Worm (Caenorhabditis elegans) whole organism, L2 larva: ENCODE results near the gene R07B1.13.
A peak's percentile ranks its signal among the peaks of the same experiment; 100 is the strongest.

Experiments
- C34F6.9 ChIP-seq: fragments of 150-350 bp; optimal IDR thresholded peaks from 2 replicates; lab custom pipeline; 2014; ENCODE audit warnings: missing biosample characterization, missing genetic modification characterization
- R02D3.7 ChIP-seq: fragments of 150-350 bp; optimal IDR thresholded peaks from 2 replicates; lab custom pipeline; 2014; ENCODE audit warnings: missing biosample characterization, missing genetic modification characterization
- Y55F3AM.14 ChIP-seq: fragments of 200-800 bp; sonication (Bioruptor generic); optimal IDR thresholded peaks from 2 replicates; lab custom pipeline; 2018; ENCODE audit warnings: mild to moderate bottlenecking, missing genetic modification characterization, missing compliant biosample characterization
- ZK546.5 ChIP-seq: sonication (generic microtip); optimal IDR thresholded peaks from 2 replicates; lab custom pipeline; 2017; ENCODE audit warnings: missing biosample characterization, missing genetic modification characterization
- alr-1 ChIP-seq: fragments of 150-350 bp; optimal IDR thresholded peaks from 2 replicates; lab custom pipeline; 2014; ENCODE audit warnings: missing biosample characterization, missing genetic modification characterization
- aly-2 ChIP-seq: fragments of 150-350 bp; optimal IDR thresholded peaks from 2 replicates; lab custom pipeline; 2014; ENCODE audit warnings: missing biosample characterization, missing genetic modification characterization
- ama-1 ChIP-seq: fragments of 150-350 bp; optimal IDR thresholded peaks from 2 replicates; lab custom pipeline; 2018; ENCODE audit warnings: inconsistent platforms
- ceh-16 ChIP-seq: fragments of 150-350 bp; optimal IDR thresholded peaks from 2 replicates; lab custom pipeline; 2014; ENCODE audit warnings: missing biosample characterization, missing genetic modification characterization
- ceh-82 ChIP-seq: fragments of 150-350 bp; optimal IDR thresholded peaks from 2 replicates; lab custom pipeline; 2014; ENCODE audit warnings: missing biosample characterization, missing genetic modification characterization
- crh-2 ChIP-seq: sonication (generic microtip); optimal IDR thresholded peaks from 2 replicates; lab custom pipeline; 2017; ENCODE audit warnings: missing biosample characterization, missing genetic modification characterization
- dmd-4 ChIP-seq: sonication (generic microtip); optimal IDR thresholded peaks from 2 replicates; lab custom pipeline; 2017; ENCODE audit warnings: missing biosample characterization, missing genetic modification characterization
- egl-27 ChIP-seq: sonication (generic microtip); optimal IDR thresholded peaks from 3 replicates; lab custom pipeline; 2017; ENCODE audit warnings: missing biosample characterization, missing genetic modification reagents, missing genetic modification characterization
- fos-1 ChIP-seq: fragments of 150-350 bp; optimal IDR thresholded peaks from 2 replicates; lab custom pipeline; 2014; ENCODE audit warnings: missing biosample characterization, missing genetic modification characterization
- lin-13 ChIP-seq: fragments of 150-350 bp; optimal IDR thresholded peaks from 2 replicates; lab custom pipeline; 2014; ENCODE audit warnings: missing biosample characterization, missing genetic modification reagents, missing genetic modification characterization
- lsy-2 ChIP-seq, 2 experiments: fragments of 150-350 bp in 1 of 2; sonication (generic microtip) in 1 of 2; optimal IDR thresholded peaks; 2 replicates each; lab custom pipeline; 2014 to 2017; ENCODE audit warnings: missing biosample characterization in 2 of 2, missing genetic modification characterization in 2 of 2
- mab-5 ChIP-seq: fragments of 150-350 bp; optimal IDR thresholded peaks from 2 replicates; lab custom pipeline; 2014; ENCODE audit warnings: missing biosample characterization, missing genetic modification characterization
- mbf-1 ChIP-seq: sonication (generic microtip); optimal IDR thresholded peaks from 2 replicates; lab custom pipeline; 2017; ENCODE audit warnings: missing biosample characterization, missing genetic modification characterization
- nhr-10 ChIP-seq: sonication (generic microtip); optimal IDR thresholded peaks from 2 replicates; lab custom pipeline; 2017; ENCODE audit warnings: missing biosample characterization, missing genetic modification characterization
- nhr-11 ChIP-seq: fragments of 150-350 bp; optimal IDR thresholded peaks from 2 replicates; lab custom pipeline; 2014; ENCODE audit warnings: missing biosample characterization, missing genetic modification characterization
- nhr-129 ChIP-seq: fragments of 150-350 bp; optimal IDR thresholded peaks from 2 replicates; lab custom pipeline; 2014; ENCODE audit warnings: missing biosample characterization, missing genetic modification characterization
- nhr-21 ChIP-seq: fragments of 150-350 bp; optimal IDR thresholded peaks from 2 replicates; lab custom pipeline; 2014; ENCODE audit warnings: missing biosample characterization, missing genetic modification characterization
- nhr-23 ChIP-seq: fragments of 150-350 bp; optimal IDR thresholded peaks from 2 replicates; lab custom pipeline; 2014; ENCODE audit warnings: missing biosample characterization, missing genetic modification reagents, missing genetic modification characterization
- nhr-237 ChIP-seq: fragments of 150-350 bp; optimal IDR thresholded peaks from 2 replicates; lab custom pipeline; 2014; ENCODE audit warnings: missing biosample characterization, missing genetic modification characterization
- nhr-25 ChIP-seq: fragments of 150-350 bp; sonication (generic microtip); optimal IDR thresholded peaks from 3 replicates; lab custom pipeline; 2014; ENCODE audit warnings: missing biosample characterization, missing genetic modification characterization
- nhr-6 ChIP-seq: fragments of 150-350 bp; optimal IDR thresholded peaks from 2 replicates; lab custom pipeline; 2014; ENCODE audit warnings: missing biosample characterization, missing genetic modification characterization
- sem-4 ChIP-seq: fragments of 150-350 bp; optimal IDR thresholded peaks from 2 replicates; lab custom pipeline; 2014; ENCODE audit warnings: missing biosample characterization, missing genetic modification reagents, missing genetic modification characterization
- skn-1 ChIP-seq: sonication (generic microtip); optimal IDR thresholded peaks from 2 replicates; lab custom pipeline; 2017; ENCODE audit warnings: missing biosample characterization, missing genetic modification characterization
- sma-3 ChIP-seq: sonication (generic microtip); optimal IDR thresholded peaks from 2 replicates; lab custom pipeline; 2016; ENCODE audit warnings: missing genetic modification reagents, missing genetic modification characterization, missing compliant biosample characterization
- sma-9 ChIP-seq, 2 experiments: fragments of 150-350 bp in 1 of 2; sonication (generic microtip) in 1 of 2; optimal IDR thresholded peaks; 2 replicates each; lab custom pipeline; 2014 to 2016; ENCODE audit warnings: missing genetic modification characterization in 2 of 2, mild to moderate bottlenecking in 1 of 2, missing biosample characterization in 1 of 2, missing compliant biosample characterization in 1 of 2, missing genetic modification reagents in 1 of 2, moderate library complexity in 1 of 2
- unc-39 ChIP-seq: fragments of 150-350 bp; optimal IDR thresholded peaks from 2 replicates; lab custom pipeline; 2014; ENCODE audit warnings: missing biosample characterization, missing genetic modification characterization
- ztf-11 ChIP-seq: sonication (generic microtip); optimal IDR thresholded peaks from 2 replicates; lab custom pipeline; 2017; ENCODE audit warnings: missing biosample characterization, missing genetic modification characterization

The R07B1.13 gene

ce11 chrX:9840864-9841263 lies 28.8 kb upstream of the R07B1.13 start:
- TF ChIP-seq mab-5 (tag; lab: Kevin White, UChicago): peak; percentile 82
- TF ChIP-seq nhr-129: no peak

ce11 chrX:9842102-9842501 lies 27.5 kb upstream of the R07B1.13 start:
- no peak for TF ChIP-seq sma-3
- TF ChIP-seq mab-5 (tag; lab: Kevin White, UChicago): peak; percentile 2
- peak; percentile 24 for TF ChIP-seq sem-4
- TF ChIP-seq lsy-2 (tag; optimal IDR thresholded peaks at IDR 0.05; lab: Kevin White, UChicago): peak in 1 of 2 experiments; percentile 13
- peak; percentile 32 for TF ChIP-seq nhr-129

ce11 chrX:9843568-9843967 lies 26.1 kb upstream of the R07B1.13 start:
- no peak for TF ChIP-seq mab-5 (tag; lab: Kevin White, UChicago)
- TF ChIP-seq C34F6.9 (tag; lab: Kevin White, UChicago): no peak

DNA sequence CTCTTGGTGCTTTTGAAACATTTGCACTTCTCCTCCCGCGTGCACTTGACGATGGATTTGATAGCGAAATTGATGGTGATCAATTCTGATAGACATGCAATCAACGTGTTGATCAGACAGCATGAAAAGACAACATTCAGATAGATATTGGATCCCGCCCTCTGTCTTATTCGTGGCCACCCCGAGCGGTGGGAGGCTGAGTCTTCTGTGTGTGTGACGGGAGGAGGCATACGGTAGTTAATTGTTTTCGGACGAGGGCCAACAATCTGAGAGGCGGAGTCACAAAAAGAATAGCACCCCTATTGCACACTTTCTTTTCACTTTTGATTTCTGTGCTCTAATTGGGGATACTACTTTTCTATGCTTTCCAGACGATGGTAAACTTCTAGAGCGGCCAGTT lies 23.7 kb upstream of the R07B1.13 start:
- TF ChIP-seq aly-2 (tag; lab: Kevin White, UChicago) (no peak), lsy-2 (tag; optimal IDR thresholded peaks at IDR 0.05; lab: Kevin White, UChicago) (peak in 1 of 2 experiments; percentile 33)

DNA sequence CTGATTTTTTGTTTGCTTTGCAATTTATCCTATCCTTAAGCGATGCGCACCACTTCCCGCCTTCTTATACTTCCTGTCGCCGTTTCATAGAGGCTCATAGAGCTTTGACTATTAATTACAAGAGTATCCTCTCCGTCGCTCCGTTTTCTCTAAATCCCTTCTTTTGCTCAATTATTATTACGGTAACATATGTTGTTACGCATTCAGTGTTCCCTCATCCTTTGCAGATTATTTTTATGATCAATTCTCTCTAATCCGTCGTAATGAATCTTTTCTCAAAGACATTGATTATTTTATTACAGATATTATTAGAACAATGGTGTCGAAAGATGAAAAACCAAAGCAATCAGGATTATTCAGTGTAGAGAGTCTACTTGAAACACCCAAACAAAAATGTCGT lies 22.6 kb upstream of the R07B1.13 start, which contains the start of gene vab-15:
vab-15 (plus strand) TSS at position 301 of the 400 bp plus-strand sequence.
- TF ChIP-seq ZK546.5: no peak
- TF ChIP-seq unc-39: no peak
- TF ChIP-seq R02D3.7 (tag; lab: Kevin White, UChicago): no peak
- no peak for TF ChIP-seq skn-1
- no peak for TF ChIP-seq nhr-25 (tag; lab: Kevin White, UChicago)
- TF ChIP-seq nhr-237 (tag; lab: Kevin White, UChicago): no peak
- no peak for TF ChIP-seq ceh-82
- TF ChIP-seq lin-13 (GFP tag; lab: Kevin White, UChicago): no peak
- no peak for TF ChIP-seq lsy-2 (tag; optimal IDR thresholded peaks at IDR 0.05; lab: Kevin White, UChicago)
- no peak for TF ChIP-seq egl-27 (tag; lab: Kevin White, UChicago)

- TF ChIP-seq alr-1 (tag; lab: Kevin White, UChicago) (no peak), ceh-16 (tag; lab: Kevin White, UChicago) (no peak), nhr-10 (tag; lab: Kevin White, UChicago) (no peak), ama-1 (no peak), C34F6.9 (tag; lab: Kevin White, UChicago) (no peak), nhr-11 (no peak), lsy-2 (tag; optimal IDR thresholded peaks at IDR 0.05; lab: Kevin White, UChicago) (no peak), ztf-11 (tag; lab: Kevin White, UChicago) (no peak), nhr-23 (tag; lab: Kevin White, UChicago) (no peak), fos-1 (tag; lab: Kevin White, UChicago) (no peak), nhr-25 (tag; lab: Kevin White, UChicago) (no peak), aly-2 (tag; lab: Kevin White, UChicago) (no peak), dmd-4 (tag; lab: Kevin White, UChicago) (no peak), nhr-21 (tag; lab: Kevin White, UChicago) (no peak), mbf-1 (tag; lab: Kevin White, UChicago) (no peak), crh-2 (tag; lab: Kevin White, UChicago) (no peak), nhr-6 (no peak), sma-9 (GFP tag; optimal IDR thresholded peaks at IDR 0.05; lab: Kevin White, UChicago) (no peak), sma-9 (tag; optimal IDR thresholded peaks at IDR 0.05; lab: Kevin White, UChicago) (no peak)
Observed at ce11 chrX:9848214-9848789, 21.3 kb upstream of the R07B1.13 start.

DNA sequence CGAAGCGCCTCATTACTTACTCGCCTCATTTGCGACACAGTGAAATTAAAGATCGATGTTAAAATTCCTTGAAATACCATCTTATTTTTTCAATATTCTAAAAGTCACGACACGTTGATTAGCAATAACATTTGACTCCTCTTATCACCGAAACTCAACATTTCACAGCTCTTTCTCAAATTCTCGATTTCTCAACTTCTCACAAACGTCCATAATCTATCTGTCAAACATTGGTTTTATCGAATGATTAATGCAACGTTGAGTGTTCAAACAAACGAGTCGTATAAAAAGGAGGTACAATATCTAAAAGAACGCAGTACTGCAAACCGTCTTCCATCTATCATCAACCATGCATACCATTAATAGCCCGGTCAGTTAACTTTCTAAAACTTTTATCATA lies 19.4 kb upstream of the R07B1.13 start, which contains the start of gene lec-8:
lec-8 (plus strand) TSS at position 314 of the 400 bp plus-strand sequence.
- TF ChIP-seq fos-1 (tag; lab: Kevin White, UChicago): peak; percentile 90
- TF ChIP-seq Y55F3AM.14: no peak
- TF ChIP-seq nhr-23 (tag; lab: Kevin White, UChicago): no peak
